Fruit fly (Drosophila melanogaster) whole organism, embryonic: ENCODE measurements around the gene org-1.

Experiments used
- Ada2b ChIP-seq: fragments of 200-800 bp; sonication (Bioruptor generic); IDR thresholded peaks from 2 replicates; pipeline ENCODE4 v1.3.6; 2022; ENCODE audit warnings: missing biosample characterization, missing genetic modification characterization
- CG10366 ChIP-seq: fragments of 200-800 bp; sonication (Bioruptor generic); IDR thresholded peaks from 2 replicates; pipeline ENCODE4 v1.3.6; 2022; ENCODE audit warnings: missing biosample characterization, missing genetic modification characterization
- CG10565 ChIP-seq: fragments of 200-800 bp; sonication (Bioruptor generic); optimal IDR thresholded peaks from 3 replicates; lab custom pipeline; 2016; ENCODE audit warnings: missing biosample characterization, mild to moderate bottlenecking, missing genetic modification characterization
- CG12659 ChIP-seq: fragments of 200-800 bp; sonication (Bioruptor generic); optimal IDR thresholded peaks from 3 replicates; lab custom pipeline; 2017; ENCODE audit warnings: mild to moderate bottlenecking, missing biosample characterization, missing genetic modification reagents, missing genetic modification characterization
- CG14441 ChIP-seq: fragments of 200-800 bp; sonication (Bioruptor generic); IDR thresholded peaks from 2 replicates; pipeline ENCODE4 v1.3.6; 2022; ENCODE audit warnings: missing biosample characterization, missing genetic modification characterization
- CG14667 ChIP-seq: fragments of 200-800 bp; sonication (Bioruptor generic); IDR thresholded peaks from 2 replicates; pipeline ENCODE4 v1.3.6; 2022; ENCODE audit warnings: missing biosample characterization, missing genetic modification characterization
- CG14710 ChIP-seq: fragments of 200-800 bp; sonication (Bioruptor generic); optimal IDR thresholded peaks from 3 replicates; lab custom pipeline; 2019; ENCODE audit warnings: missing biosample characterization, mild to moderate bottlenecking, missing genetic modification characterization, moderate library complexity
- CG1792 ChIP-seq: fragments of 200-800 bp; sonication (Bioruptor generic); optimal IDR thresholded peaks from 2 replicates; lab custom pipeline; 2016; ENCODE audit warnings: missing biosample characterization, missing genetic modification characterization
- CG1832 ChIP-seq: fragments of 200-800 bp; sonication (Bioruptor generic); optimal IDR thresholded peaks from 2 replicates; lab custom pipeline; 2017; ENCODE audit warnings: missing biosample characterization, mild to moderate bottlenecking, missing genetic modification characterization, inconsistent platforms
- CG3163 ChIP-seq: fragments of 200-800 bp; sonication (Bioruptor generic); optimal IDR thresholded peaks from 3 replicates; lab custom pipeline; 2016; ENCODE audit warnings: missing biosample characterization, missing genetic modification characterization
- CG7372 ChIP-seq: fragments of 200-800 bp; sonication (Bioruptor generic); IDR thresholded peaks from 2 replicates; pipeline ENCODE4 v1.3.6; 2022; ENCODE audit warnings: missing biosample characterization, missing genetic modification characterization
- CG8924 ChIP-seq: fragments of 200-800 bp; optimal IDR thresholded peaks from 3 replicates; lab custom pipeline; 2019; ENCODE audit warnings: missing biosample characterization, mild to moderate bottlenecking, missing genetic modification characterization, moderate library complexity
- Camta ChIP-seq: fragments of 200-800 bp; sonication (Bioruptor generic); optimal IDR thresholded peaks from 2 replicates; lab custom pipeline; 2016; ENCODE audit warnings: missing biosample characterization, missing genetic modification characterization
- Dfd ChIP-seq, 2 experiments: fragments of >200 bp; optimal IDR thresholded peaks; 2 replicates each; lab custom pipeline; 2017; ENCODE audit warnings: missing biosample characterization in 2 of 2, missing genetic modification characterization in 2 of 2
- Eip74EF ChIP-seq, 2 experiments: fragments of 200-800 bp in 1 of 2; fragments of >200 bp in 1 of 2; sonication (Bioruptor generic) in 1 of 2; optimal IDR thresholded peaks; 2 replicates each; lab custom pipeline; 2017 to 2019; ENCODE audit warnings: missing biosample characterization in 2 of 2, missing genetic modification characterization in 2 of 2, mild to moderate bottlenecking in 1 of 2, moderate library complexity in 1 of 2
- Kr ChIP-seq: fragments of 200-800 bp; sonication (Bioruptor generic); optimal IDR thresholded peaks from 2 replicates; lab custom pipeline; 2017; ENCODE audit warnings: missing biosample characterization, mild to moderate bottlenecking, missing genetic modification characterization
- Med ChIP-seq: fragments of 200-800 bp; sonication (Bioruptor generic); peaks from one replicate; lab custom pipeline; 2016; ENCODE audit warnings: missing biosample characterization, missing genetic modification characterization, mild to moderate bottlenecking, inconsistent platforms, moderate library complexity
- Meics ChIP-seq: fragments of 200-800 bp; sonication (Bioruptor generic); optimal IDR thresholded peaks from 2 replicates; lab custom pipeline; 2017; ENCODE audit warnings: missing biosample characterization, mild to moderate bottlenecking, missing genetic modification characterization
- Nf-YA ChIP-seq: fragments of 200-800 bp; sonication (Bioruptor generic); IDR thresholded peaks from 2 replicates; pipeline ENCODE4 v1.3.6; 2022; ENCODE audit warnings: missing biosample characterization, missing genetic modification characterization
- Opbp ChIP-seq: fragments of 200-800 bp; sonication (Bioruptor generic); IDR thresholded peaks from 3 replicates; pipeline ENCODE4 v1.3.6; 2022; ENCODE audit warnings: missing biosample characterization, missing genetic modification characterization; ENCODE audit not compliant: partially characterized antibody
- Sry-δ ChIP-seq: fragments of 200-800 bp; sonication (Bioruptor generic); optimal IDR thresholded peaks from 2 replicates; lab custom pipeline; 2016; ENCODE audit warnings: missing biosample characterization, missing genetic modification characterization
- Stat92E ChIP-seq, 3 experiments: fragments of >200 bp in 2 of 3; fragments of 200-800 bp in 1 of 3; sonication (Bioruptor generic) in 1 of 3; optimal IDR thresholded peaks; 2 replicates each; lab custom pipeline; 2017 to 2019; ENCODE audit warnings: missing biosample characterization in 3 of 3, missing genetic modification characterization in 3 of 3, mild to moderate bottlenecking in 1 of 3, moderate library complexity in 1 of 3
- amos ChIP-seq: fragments of 200-800 bp; sonication (Bioruptor generic); IDR thresholded peaks from 2 replicates; pipeline ENCODE4 v1.3.6; 2022; ENCODE audit warnings: missing biosample characterization, missing genetic modification characterization; ENCODE audit not compliant: partially characterized antibody
- bigmax ChIP-seq: fragments of 200-800 bp; sonication (Bioruptor generic); optimal IDR thresholded peaks from 2 replicates; lab custom pipeline; 2018; ENCODE audit warnings: missing biosample characterization, mild to moderate bottlenecking, missing genetic modification characterization
- cad ChIP-seq: fragments of >200 bp; optimal IDR thresholded peaks from 2 replicates; lab custom pipeline; 2017; ENCODE audit warnings: missing biosample characterization, missing genetic modification characterization
- cg ChIP-seq: fragments of 200-800 bp; sonication (Bioruptor generic); optimal IDR thresholded peaks from 3 replicates; lab custom pipeline; 2019; ENCODE audit warnings: missing biosample characterization, mild to moderate bottlenecking, missing genetic modification characterization, moderate library complexity
- chinmo ChIP-seq: fragments of 200-800 bp; sonication (Bioruptor generic); IDR thresholded peaks from 4 replicates; pipeline ENCODE4 v1.3.6; 2022; ENCODE audit warnings: missing biosample characterization, missing genetic modification characterization; ENCODE audit not compliant: partially characterized antibody
- chn ChIP-seq: fragments of 200-800 bp; sonication (Bioruptor generic); optimal IDR thresholded peaks from 2 replicates; lab custom pipeline; 2016; ENCODE audit warnings: missing biosample characterization, missing genetic modification characterization
- dmrt11E ChIP-seq: fragments of 200-800 bp; sonication (Bioruptor generic); optimal IDR thresholded peaks from 3 replicates; lab custom pipeline; 2018; ENCODE audit warnings: missing biosample characterization, mild to moderate bottlenecking, missing genetic modification characterization, moderate library complexity
- gro ChIP-seq: fragments of 200-800 bp; sonication (Bioruptor generic); optimal IDR thresholded peaks from 2 replicates; lab custom pipeline; 2016; ENCODE audit warnings: missing biosample characterization, missing genetic modification characterization
- gsb-n ChIP-seq: fragments of 200-800 bp; sonication (Bioruptor generic); optimal IDR thresholded peaks from 3 replicates; lab custom pipeline; 2018; ENCODE audit warnings: missing biosample characterization, mild to moderate bottlenecking, missing genetic modification characterization
- jumu ChIP-seq: fragments of 200-800 bp; sonication (Bioruptor generic); optimal IDR thresholded peaks from 3 replicates; lab custom pipeline; 2016; ENCODE audit warnings: missing biosample characterization, missing genetic modification characterization
- kni ChIP-seq: fragments of 200-800 bp; sonication (Bioruptor generic); optimal IDR thresholded peaks from 3 replicates; lab custom pipeline; 2017; ENCODE audit warnings: mild to moderate bottlenecking, missing biosample characterization, missing genetic modification reagents, missing genetic modification characterization
- nom ChIP-seq: fragments of 200-800 bp; sonication (Bioruptor generic); optimal IDR thresholded peaks from 2 replicates; lab custom pipeline; 2017; ENCODE audit warnings: missing biosample characterization, missing genetic modification characterization, mild to moderate bottlenecking, moderate library complexity, missing genetic modification reagents
- oc ChIP-seq: fragments of 200-800 bp; sonication (Bioruptor generic); optimal IDR thresholded peaks from 2 replicates; lab custom pipeline; 2018; ENCODE audit warnings: missing biosample characterization, mild to moderate bottlenecking, missing genetic modification characterization, moderate library complexity
- otp ChIP-seq: fragments of 200-800 bp; sonication (Bioruptor generic); IDR thresholded peaks from 3 replicates; pipeline ENCODE4, ENCODE4 v1.3.6; 2022; ENCODE audit warnings: missing biosample characterization, missing genetic modification characterization
- psq ChIP-seq: fragments of 200-800 bp; sonication (Bioruptor generic); optimal IDR thresholded peaks from 2 replicates; lab custom pipeline; 2017; ENCODE audit warnings: missing biosample characterization, missing genetic modification characterization
- rib ChIP-seq: fragments of 200-800 bp; sonication (Bioruptor generic); IDR thresholded peaks from 2 replicates; pipeline ENCODE4 v1.3.6; 2022; ENCODE audit warnings: missing biosample characterization, missing genetic modification characterization
- sd ChIP-seq: fragments of 200-800 bp; sonication (Bioruptor generic); optimal IDR thresholded peaks from 3 replicates; lab custom pipeline; 2018; ENCODE audit warnings: missing biosample characterization, mild to moderate bottlenecking, missing genetic modification characterization, moderate library complexity
- so ChIP-seq: fragments of 200-800 bp; sonication (Bioruptor generic); IDR thresholded peaks from 3 replicates; pipeline ENCODE4 v1.3.6; 2022; ENCODE audit warnings: missing biosample characterization, missing genetic modification characterization
- sqz ChIP-seq: fragments of 200-800 bp; sonication (Bioruptor generic); optimal IDR thresholded peaks from 3 replicates; lab custom pipeline; 2018; ENCODE audit warnings: missing biosample characterization, mild to moderate bottlenecking, missing genetic modification characterization
- tll ChIP-seq, 2 experiments: fragments of 200-800 bp in 1 of 2; fragments of >200 bp in 1 of 2; sonication (Bioruptor generic) in 1 of 2; optimal IDR thresholded peaks; 2 replicates each; lab custom pipeline; 2017 to 2019; ENCODE audit warnings: missing biosample characterization in 2 of 2, missing genetic modification characterization in 2 of 2, mild to moderate bottlenecking in 1 of 2, moderate library complexity in 1 of 2
- toy ChIP-seq: fragments of 200-800 bp; sonication (Bioruptor generic); IDR thresholded peaks from 2 replicates; pipeline ENCODE4 v1.3.6; 2022; ENCODE audit warnings: missing biosample characterization, missing genetic modification characterization
- twi ChIP-seq: fragments of 200-800 bp; optimal IDR thresholded peaks from 2 replicates; lab custom pipeline; 2019; ENCODE audit warnings: missing biosample characterization, mild to moderate bottlenecking, missing genetic modification characterization, moderate library complexity
- tx ChIP-seq: fragments of 200-800 bp; sonication (Bioruptor generic); optimal IDR thresholded peaks from 2 replicates; lab custom pipeline; 2016; ENCODE audit warnings: missing biosample characterization, missing genetic modification characterization
- zen ChIP-seq: fragments of 200-800 bp; sonication (Bioruptor generic); optimal IDR thresholded peaks from 3 replicates; lab custom pipeline; 2018; ENCODE audit warnings: missing biosample characterization, mild to moderate bottlenecking, missing genetic modification characterization, moderate library complexity

org-1 gene

dm6 chrX:8442161-8442560, 12.7 kb downstream of the org-1 start, which contains the start of gene CG12123 (continued):
- no peak for TF ChIP-seq gro (GFP tag; lab: Kevin White, UChicago)
- no peak for TF ChIP-seq jumu (GFP tag; lab: Kevin White, UChicago)
- no peak for TF ChIP-seq tx
- TF ChIP-seq Sry-δ (GFP tag; lab: Kevin White, UChicago) = peak; percentile 7
- no peak for TF ChIP-seq CG3163 (GFP tag; lab: Kevin White, UChicago)
- TF ChIP-seq CG12659 (GFP tag; lab: Kevin White, UChicago) = no peak
- no peak for TF ChIP-seq Ada2b (GFP tag; lab: Robert Waterston, UW)
- TF ChIP-seq bigmax (GFP tag; lab: Kevin White, UChicago) = no peak
- TF ChIP-seq CG1792 (GFP tag; lab: Kevin White, UChicago) = no peak
- no peak for TF ChIP-seq Nf-YA (GFP tag; lab: Robert Waterston, UW)

dm6 chrX:8437285-8438110, 17.4 kb downstream of the org-1 start, which contains the start of gene Miga:
Gene Miga (minus strand): TSS chrX:8437820.
- TF ChIP-seq dmrt11E (tag; lab: Kevin White, UChicago) = no peak
- TF ChIP-seq gsb-n (tag; lab: Kevin White, UChicago) = peak; percentile 33
- peak; percentile 58 for TF ChIP-seq Med (GFP tag; lab: Kevin White, UChicago)
- TF ChIP-seq CG12659 (GFP tag; lab: Kevin White, UChicago) = no peak
- TF ChIP-seq tll (GFP tag; optimal IDR thresholded peaks at IDR 0.05; lab: Kevin White, UChicago) = peak in 1 of 2 experiments; percentile 55
- TF ChIP-seq CG8924 = peak; percentile 23
- TF ChIP-seq Camta = no peak
- no peak for TF ChIP-seq CG7372 (GFP tag; lab: Robert Waterston, UW)
- no peak for TF ChIP-seq toy (GFP tag; lab: Robert Waterston, UW)
- TF ChIP-seq Opbp = peak; percentile 32; the same call in 1 of the 3 replicates
- peak; percentile 85; the same call in 1 of the 4 replicates for TF ChIP-seq chinmo (GFP tag; lab: Robert Waterston, UW)
- no peak for TF ChIP-seq CG10565 (GFP tag; lab: Kevin White, UChicago)
- TF ChIP-seq sd = peak; percentile 51
- 0 out of 3 replicates have a peak, but pooled peaks have one; percentile 5 for TF ChIP-seq otp (GFP tag; lab: Robert Waterston, UW)
- TF ChIP-seq CG10366 = no peak
- peak; percentile 60 for TF ChIP-seq kni (GFP tag; lab: Kevin White, UChicago)
- TF ChIP-seq Meics (GFP tag; lab: Kevin White, UChicago) = no peak
- TF ChIP-seq Kr (GFP tag; lab: Kevin White, UChicago) = peak; percentile 18
- peak; percentile 30 for TF ChIP-seq CG1832 (GFP tag; lab: Kevin White, UChicago)
- no peak for TF ChIP-seq Dfd (GFP tag; optimal IDR thresholded peaks at IDR 0.05; lab: Kevin White, UChicago)
- TF ChIP-seq cad (GFP tag; lab: Kevin White, UChicago) = no peak
- TF ChIP-seq CG14667 (GFP tag; lab: Robert Waterston, UW) = no peak
- no peak for TF ChIP-seq CG14441 (GFP tag; lab: Robert Waterston, UW)
- TF ChIP-seq psq (GFP tag; lab: Kevin White, UChicago) = peak; percentile 80
- TF ChIP-seq chn = no peak
- peak in 1 of 2 experiments; percentile 12 for TF ChIP-seq Eip74EF (GFP tag; optimal IDR thresholded peaks at IDR 0.05; lab: Kevin White, UChicago)
- TF ChIP-seq so (GFP tag; lab: Robert Waterston, UW) = no peak
- TF ChIP-seq sqz (GFP tag; lab: Kevin White, UChicago) = peak; percentile 19
- TF ChIP-seq oc (tag; lab: Kevin White, UChicago) = peak; percentile 46
- peak in 1 of 3 experiments; percentile 53 for TF ChIP-seq Stat92E (GFP tag; optimal IDR thresholded peaks at IDR 0.05; lab: Kevin White, UChicago)
- no peak for TF ChIP-seq amos (GFP tag; lab: Robert Waterston, UW)
- TF ChIP-seq nom (GFP tag; lab: Kevin White, UChicago) = peak; percentile 62
- TF ChIP-seq cg (GFP tag; lab: Kevin White, UChicago) = peak; percentile 75
- peak; percentile 7 for TF ChIP-seq CG14710 (tag; lab: Kevin White, UChicago)
- TF ChIP-seq zen = peak; percentile 84
- TF ChIP-seq twi (tag; lab: Kevin White, UChicago) = peak; percentile 83
- peak; percentile 42; the same call in 1 of the 2 replicates for TF ChIP-seq rib (GFP tag; lab: Robert Waterston, UW)
